Worm (Caenorhabditis elegans) whole organism, L1 larva: ENCODE data around the gene C36C9.5.
"Not testable (repeated sequence)": the region's sequence is repeated elsewhere in the genome, so short reads cannot be mapped to it uniquely, and the experiment has no call there.

Experiments used
- F16B12.6 ChIP-seq: fragments of 150-350 bp; optimal IDR thresholded peaks from 2 replicates; lab custom pipeline; 2014; ENCODE audit warnings: missing biosample characterization, missing genetic modification characterization
- aly-2 ChIP-seq: fragments of 150-350 bp; optimal IDR thresholded peaks from 2 replicates; lab custom pipeline; 2014; ENCODE audit warnings: missing biosample characterization, missing genetic modification characterization
- ceh-63 ChIP-seq: fragments of 200-800 bp; sonication (Bioruptor generic); optimal IDR thresholded peaks from 2 replicates; lab custom pipeline; 2018; ENCODE audit warnings: mild to moderate bottlenecking, missing genetic modification characterization, missing compliant biosample characterization
- ceh-88 ChIP-seq: fragments of 200-800 bp; sonication (Bioruptor generic); IDR thresholded peaks from 2 replicates; pipeline ENCODE4 v1.3.6; 2022; ENCODE audit warnings: missing genetic modification characterization, missing compliant biosample characterization
- ceh-90 ChIP-seq: sonication (generic microtip); optimal IDR thresholded peaks from 2 replicates; lab custom pipeline; 2016; ENCODE audit warnings: missing genetic modification characterization, missing compliant biosample characterization
- dpl-1 ChIP-seq, 3 experiments: fragments of 150-350 bp in 2 of 3; sonication (generic microtip) in 1 of 3; optimal IDR thresholded peaks; 2 replicates each; lab custom pipeline; 2014 to 2017; ENCODE audit warnings: missing biosample characterization in 3 of 3, missing genetic modification characterization in 3 of 3, missing genetic modification reagents in 3 of 3
- dsc-1 ChIP-seq: sonication (generic microtip); optimal IDR thresholded peaks from 2 replicates; lab custom pipeline; 2016; ENCODE audit warnings: mild to moderate bottlenecking, missing genetic modification characterization, missing compliant biosample characterization
- egl-27 ChIP-seq, 2 experiments: fragments of 150-350 bp in 1 of 2; sonication (generic microtip); optimal IDR thresholded peaks; 3 replicates each; lab custom pipeline; 2017 to 2018; ENCODE audit warnings: missing biosample characterization in 2 of 2, missing genetic modification characterization in 2 of 2, missing genetic modification reagents in 2 of 2
- elt-2 ChIP-seq: sonication (generic microtip); optimal IDR thresholded peaks from 2 replicates; lab custom pipeline; 2016; ENCODE audit warnings: missing genetic modification characterization, mild to moderate bottlenecking, inconsistent platforms, missing compliant biosample characterization, missing genetic modification reagents
- elt-3 ChIP-seq, 6 experiments: fragments of 150-350 bp in 1 of 6; sonication (generic microtip); optimal IDR thresholded peaks; 2 replicates each; lab custom pipeline; 2017 to 2018; ENCODE audit warnings: missing biosample characterization in 6 of 6, missing genetic modification characterization in 6 of 6, inconsistent platforms in 1 of 6
- fos-1 ChIP-seq: fragments of 150-350 bp; optimal IDR thresholded peaks from 2 replicates; lab custom pipeline; 2014; ENCODE audit warnings: missing biosample characterization, missing genetic modification characterization
- hpl-2 ChIP-seq: fragments of 150-350 bp; optimal IDR thresholded peaks from 2 replicates; lab custom pipeline; 2014; ENCODE audit warnings: missing biosample characterization, missing genetic modification reagents, missing genetic modification characterization
- irx-1 ChIP-seq: sonication (generic microtip); optimal IDR thresholded peaks from 2 replicates; lab custom pipeline; 2016; ENCODE audit warnings: missing genetic modification characterization, missing compliant biosample characterization
- jun-1 ChIP-seq: fragments of 150-350 bp; optimal IDR thresholded peaks from 2 replicates; lab custom pipeline; 2014; ENCODE audit warnings: missing biosample characterization, missing genetic modification reagents, missing genetic modification characterization
- lin-14 ChIP-seq: fragments of 200-800 bp; sonication (Bioruptor generic); optimal IDR thresholded peaks from 2 replicates; lab custom pipeline; 2018; ENCODE audit warnings: mild to moderate bottlenecking, missing genetic modification characterization, moderate library complexity, missing compliant biosample characterization
- lin-15B ChIP-seq: fragments of 150-350 bp; sonication (generic microtip); optimal IDR thresholded peaks from 3 replicates; lab custom pipeline; 2014; ENCODE audit warnings: missing biosample characterization, missing genetic modification characterization
- lin-35 ChIP-seq, 2 experiments: fragments of 150-350 bp; optimal IDR thresholded peaks; 2 replicates each; lab custom pipeline; 2014; ENCODE audit warnings: missing biosample characterization in 2 of 2, missing genetic modification characterization in 2 of 2, missing genetic modification reagents in 2 of 2
- lir-3 ChIP-seq: sonication (generic microtip); optimal IDR thresholded peaks from 2 replicates; lab custom pipeline; 2016; ENCODE audit warnings: mild to moderate bottlenecking, missing genetic modification characterization, moderate library complexity, missing compliant biosample characterization; ENCODE audit not compliant: poor library complexity
- lsy-2 ChIP-seq, 2 experiments: fragments of 150-350 bp; optimal IDR thresholded peaks; 2 replicates each; lab custom pipeline; 2014; ENCODE audit warnings: missing biosample characterization in 2 of 2, missing genetic modification characterization in 2 of 2
- mab-9 ChIP-seq: fragments of 200-800 bp; sonication (Bioruptor generic); IDR thresholded peaks from 2 replicates; pipeline ENCODE4 v1.3.6; 2022; ENCODE audit warnings: missing genetic modification reagents, missing genetic modification characterization, missing compliant biosample characterization
- mdl-1 ChIP-seq, 2 experiments: fragments of 150-350 bp; optimal IDR thresholded peaks; 2 replicates each; lab custom pipeline; 2014 to 2017; ENCODE audit warnings: missing biosample characterization in 2 of 2, missing genetic modification characterization in 2 of 2, inconsistent platforms in 1 of 2
- nhr-19 ChIP-seq: fragments of 200-800 bp; sonication (Bioruptor generic); conservative IDR thresholded peaks from 2 replicates; pipeline ENCODE4 v1.3.6; 2022; ENCODE audit warnings: missing genetic modification characterization, missing compliant biosample characterization
- nhr-20 ChIP-seq: sonication (generic microtip); optimal IDR thresholded peaks from 2 replicates; lab custom pipeline; 2016; ENCODE audit warnings: mild to moderate bottlenecking, missing genetic modification characterization, missing compliant biosample characterization
- nhr-85 ChIP-seq: sonication (generic microtip); peaks from one replicate; lab custom pipeline; 2016; ENCODE audit warnings: missing genetic modification characterization, inconsistent platforms, missing compliant biosample characterization
- pax-3 ChIP-seq: fragments of 200-800 bp; sonication (Bioruptor generic); optimal IDR thresholded peaks from 2 replicates; lab custom pipeline; 2018; ENCODE audit warnings: mild to moderate bottlenecking, missing genetic modification characterization, moderate library complexity, missing compliant biosample characterization
- tbx-2 ChIP-seq: sonication (generic microtip); optimal IDR thresholded peaks from 2 replicates; lab custom pipeline; 2016; ENCODE audit warnings: missing genetic modification characterization, missing compliant biosample characterization
- unc-98 ChIP-seq: fragments of 200-800 bp; sonication (Bioruptor generic); IDR thresholded peaks from 2 replicates; pipeline ENCODE4 v1.3.6; 2022; ENCODE audit warnings: missing genetic modification characterization, missing compliant biosample characterization
- vab-15 ChIP-seq: sonication (generic microtip); optimal IDR thresholded peaks from 2 replicates; lab custom pipeline; 2017; ENCODE audit warnings: missing genotype, mild to moderate bottlenecking, missing genetic modification characterization, missing compliant biosample characterization
- xbp-1 ChIP-seq: sonication (generic microtip); optimal IDR thresholded peaks from 2 replicates; lab custom pipeline; 2016; ENCODE audit warnings: missing genetic modification characterization, missing compliant biosample characterization
- ztf-11 ChIP-seq, 2 experiments: sonication (generic microtip); optimal IDR thresholded peaks; 2 replicates each; lab custom pipeline; 2016 to 2017; ENCODE audit warnings: missing genetic modification characterization in 2 of 2, missing biosample characterization in 1 of 2, missing compliant biosample characterization in 1 of 2

Gene C36C9.5

DNA sequence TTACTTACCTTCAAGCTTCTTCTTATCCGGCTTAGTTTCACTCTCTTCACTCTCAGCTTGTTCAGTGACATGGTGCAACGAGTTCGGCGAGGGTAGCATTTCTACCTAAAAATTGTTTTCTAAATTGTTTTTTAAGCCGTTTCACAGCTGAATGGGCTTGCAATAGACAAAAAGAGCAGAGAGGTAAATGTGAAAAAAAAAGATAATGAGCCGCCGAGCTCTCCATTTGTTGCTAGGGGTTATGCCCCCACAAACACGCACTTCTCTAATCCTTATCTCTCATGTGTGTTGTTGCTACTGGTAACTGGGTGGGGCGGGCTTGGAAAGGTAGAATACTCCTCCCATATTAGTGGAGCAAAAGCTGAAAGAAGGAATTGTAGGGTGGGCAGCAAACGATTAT is at the start of gene C36C9.5:
C36C9.5 (minus strand) TSS at position 101 of the 400 bp plus-strand sequence.
- TF ChIP-seq nhr-85 (tag; lab: Kevin White, UChicago) = no peak
- no peak for TF ChIP-seq lin-14 (GFP tag; lab: Kevin White, UChicago)

DNA sequence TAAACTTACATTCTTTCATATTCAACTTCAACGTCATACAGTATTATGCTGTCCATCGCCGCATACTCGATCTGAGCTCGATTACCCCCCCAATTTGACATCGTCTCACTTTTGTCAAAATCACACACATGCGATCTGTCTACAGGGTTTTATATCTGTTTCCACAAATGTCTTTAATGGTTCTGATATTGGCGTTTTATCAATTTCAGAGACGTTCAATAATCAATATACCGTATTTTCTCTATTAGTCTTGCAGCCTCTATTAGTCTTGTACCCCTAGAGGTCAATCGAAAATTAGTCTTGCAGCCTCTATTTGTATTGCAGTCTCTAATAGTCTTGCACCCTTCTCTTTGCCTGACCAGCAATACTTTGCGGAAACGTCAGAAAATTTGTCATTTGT is 44.7 kb upstream of the C36C9.5 start, which contains the start of gene Y75D11A.6:
Y75D11A.6 (minus strand) TSS at position 101 of the 400 bp plus-strand sequence.
- TF ChIP-seq nhr-20 (tag; lab: Kevin White, UChicago); dsc-1 (tag; lab: Kevin White, UChicago); egl-27 (tag; optimal IDR thresholded peaks at IDR 0.05; lab: Kevin White, UChicago): not testable (repeated sequence)

DNA sequence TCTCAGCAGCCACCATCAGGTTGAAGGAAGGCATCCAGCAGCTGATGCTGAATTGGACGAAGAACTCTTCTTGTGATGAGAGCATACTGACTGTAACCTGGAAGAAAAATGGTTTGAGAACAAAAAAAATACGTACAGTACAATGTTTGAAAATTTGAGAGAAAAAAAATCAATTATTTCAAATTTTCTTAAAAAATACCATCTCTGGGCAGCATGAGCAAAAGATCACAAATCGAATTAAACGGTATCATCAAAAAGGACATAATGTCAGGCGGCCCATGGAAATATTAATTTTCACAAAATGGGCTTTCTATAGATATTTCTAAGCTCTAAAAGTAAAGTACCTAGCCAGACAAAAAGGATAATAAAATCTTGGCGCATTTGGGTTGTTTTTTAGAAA is 42.4 kb upstream of the C36C9.5 start, which contains the start of gene Y75D11A.3:
Y75D11A.3 (minus strand) TSS at position 101 of the 400 bp plus-strand sequence.
- not testable (repeated sequence) for TF ChIP-seq aly-2 (tag; lab: Kevin White, UChicago); unc-98; ztf-11 (tag; optimal IDR thresholded peaks at IDR 0.05; lab: Kevin White, UChicago)

DNA sequence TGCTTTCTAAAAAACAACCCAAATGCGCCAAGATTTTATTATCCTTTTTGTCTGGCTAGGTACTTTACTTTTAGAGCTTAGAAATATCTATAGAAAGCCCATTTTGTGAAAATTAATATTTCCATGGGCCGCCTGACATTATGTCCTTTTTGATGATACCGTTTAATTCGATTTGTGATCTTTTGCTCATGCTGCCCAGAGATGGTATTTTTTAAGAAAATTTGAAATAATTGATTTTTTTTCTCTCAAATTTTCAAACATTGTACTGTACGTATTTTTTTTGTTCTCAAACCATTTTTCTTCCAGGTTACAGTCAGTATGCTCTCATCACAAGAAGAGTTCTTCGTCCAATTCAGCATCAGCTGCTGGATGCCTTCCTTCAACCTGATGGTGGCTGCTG is 38.8 kb upstream of the C36C9.5 start, which contains the start of gene Y75D11A.2:
Y75D11A.2 (plus strand) TSS at position 301 of the 400 bp plus-strand sequence.
- TF ChIP-seq fos-1 (tag; lab: Kevin White, UChicago); F16B12.6; mdl-1 (tag; optimal IDR thresholded peaks at IDR 0.05; lab: Kevin White, UChicago): not testable (repeated sequence)

DNA sequence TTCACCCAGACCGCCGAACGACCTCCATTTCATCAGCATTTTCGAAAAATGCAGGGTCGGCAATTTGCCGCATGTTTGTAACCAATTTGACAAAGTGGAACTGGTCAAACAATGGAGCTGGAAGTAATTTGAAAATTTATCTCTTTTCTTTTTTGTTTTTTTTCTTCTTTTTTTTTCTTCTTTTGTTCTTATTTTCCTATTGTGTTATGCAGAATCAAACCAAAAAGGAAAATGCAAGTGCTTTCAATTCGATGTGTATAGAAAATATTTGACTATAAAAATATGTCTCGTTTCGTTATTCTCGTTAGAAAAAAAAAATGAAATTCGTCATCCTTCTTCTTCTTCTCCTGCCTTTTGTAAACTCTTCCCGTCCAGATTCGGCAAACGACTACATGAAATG is 33.9 kb upstream of the C36C9.5 start, which contains the start of gene F07G6.10:
F07G6.10 (plus strand) TSS at position 301 of the 400 bp plus-strand sequence.
- TF ChIP-seq lin-35 (GFP tag; optimal IDR thresholded peaks at IDR 0.05; lab: Kevin White, UChicago) (no peak), irx-1 (tag; lab: Kevin White, UChicago) (no peak), lsy-2 (tag; optimal IDR thresholded peaks at IDR 0.05; lab: Kevin White, UChicago) (no peak)
- TF ChIP-seq, all 84 proteins: peak for 0

DNA sequence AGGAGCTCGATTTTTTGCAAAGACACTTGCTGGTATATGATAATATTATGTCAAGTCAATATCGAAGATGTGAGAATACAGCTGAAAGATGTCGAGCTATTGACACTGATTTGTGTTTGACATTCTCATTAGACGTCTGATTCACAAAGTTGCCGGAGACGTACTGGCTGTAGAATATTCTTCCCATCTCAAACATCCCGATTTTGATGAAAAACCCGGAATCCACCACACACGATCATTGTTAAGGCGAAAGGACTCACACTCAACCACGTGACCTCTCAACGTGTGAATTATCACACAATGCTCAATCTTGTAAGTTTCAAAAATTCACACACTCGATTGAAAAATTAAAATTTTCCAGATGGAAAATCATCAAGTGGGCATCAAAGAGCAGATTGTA is 32.2 kb upstream of the C36C9.5 start, which contains the start of gene F07G6.12:
F07G6.12 (plus strand) TSS at position 301 of the 400 bp plus-strand sequence.
- TF ChIP-seq lin-15B (no peak), dpl-1 (GFP tag; optimal IDR thresholded peaks at IDR 0.05; lab: Kevin White, UChicago) (no peak), ceh-90 (tag; lab: Kevin White, UChicago) (no peak), elt-2 (tag; lab: Kevin White, UChicago) (no peak), hpl-2 (no peak), dsc-1 (tag; lab: Kevin White, UChicago) (no peak), jun-1 (tag; lab: Kevin White, UChicago) (no peak), xbp-1 (tag; lab: Kevin White, UChicago) (no peak), ceh-88 (GFP tag; lab: Robert Waterston, UW) (no peak), vab-15 (tag; lab: Kevin White, UChicago) (no peak), mab-9 (GFP tag; lab: Robert Waterston, UW) (no peak), pax-3 (tag; lab: Kevin White, UChicago) (no peak), elt-3 (tag; optimal IDR thresholded peaks at IDR 0.05; lab: Kevin White, UChicago) (no peak), nhr-19 (no peak), lir-3 (no peak), tbx-2 (tag; lab: Kevin White, UChicago) (no peak), fos-1 (tag; lab: Kevin White, UChicago) (no peak), ceh-63 (no peak)
